Fruit fly (Drosophila melanogaster) whole organism, adult: ENCODE measurements around the gene CG15747.

Experiments
- CG11617 ChIP-seq: fragments of 200-800 bp; sonication (Bioruptor generic); optimal IDR thresholded peaks from 2 replicates; lab custom pipeline; 2017; ENCODE audit warnings: mild to moderate bottlenecking, missing biosample characterization, missing genetic modification reagents, missing genetic modification characterization
- CG7101 ChIP-seq: fragments of 200-800 bp; sonication (Bioruptor generic); optimal IDR thresholded peaks from 2 replicates; lab custom pipeline; 2018; ENCODE audit warnings: missing biosample characterization, mild to moderate bottlenecking, missing genetic modification characterization, moderate library complexity
- Crg-1 ChIP-seq: fragments of 200-800 bp; sonication (Bioruptor generic); optimal IDR thresholded peaks from 2 replicates; lab custom pipeline; 2016; ENCODE audit warnings: missing biosample characterization, missing genetic modification characterization
- Mnt ChIP-seq: fragments of 200-800 bp; sonication (Bioruptor generic); optimal IDR thresholded peaks from 2 replicates; lab custom pipeline; 2016; ENCODE audit warnings: missing biosample characterization, mild to moderate bottlenecking, missing genetic modification characterization
- bab1 ChIP-seq: fragments of 200-800 bp; sonication (Bioruptor generic); optimal IDR thresholded peaks from 3 replicates; lab custom pipeline; 2019; ENCODE audit warnings: missing biosample characterization, mild to moderate bottlenecking, missing genetic modification characterization, moderate library complexity
- pad ChIP-seq: fragments of 200-800 bp; sonication (Bioruptor generic); optimal IDR thresholded peaks from 3 replicates; lab custom pipeline; 2017; ENCODE audit warnings: missing biosample characterization, missing genetic modification characterization, mild to moderate bottlenecking, moderate library complexity, missing genetic modification reagents
- tj ChIP-seq: fragments of 200-800 bp; sonication (Bioruptor generic); optimal IDR thresholded peaks from 3 replicates; lab custom pipeline; 2017; ENCODE audit warnings: missing biosample characterization, mild to moderate bottlenecking, missing genetic modification characterization, moderate library complexity

DNA sequence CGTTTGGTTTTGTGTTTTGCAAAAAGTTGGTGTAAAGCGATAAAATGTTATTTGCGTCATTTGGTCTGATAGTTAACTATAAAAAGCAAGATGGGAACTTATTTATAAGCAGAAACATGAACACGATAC, 34.7 kb upstream of the CG15747 start, which contains the start of gene IP3K2:
- TF ChIP-seq bab1 (GFP tag; lab: Kevin White, UChicago) (no peak), Crg-1 (no peak), CG11617 (GFP tag; lab: Kevin White, UChicago) (no peak), pad (no peak), CG7101 (tag; lab: Kevin White, UChicago) (no peak), tj (GFP tag; lab: Kevin White, UChicago) (no peak), Mnt (no peak)
